Fruit fly (Drosophila melanogaster) whole organism, pupa: ENCODE results near the gene CG13675.

Experiments
- CG10348 ChIP-seq: fragments of 200-800 bp; sonication (Bioruptor generic); IDR thresholded peaks from 2 replicates; pipeline ENCODE4 v1.3.6; 2022; ENCODE audit warnings: missing biosample characterization, missing genetic modification characterization
- CG12605 ChIP-seq: fragments of 200-800 bp; sonication (Bioruptor generic); IDR thresholded peaks from 2 replicates; pipeline ENCODE4 v1.3.6; 2022; ENCODE audit warnings: missing biosample characterization, missing genetic modification characterization
- CG13204 ChIP-seq: fragments of 200-800 bp; sonication (Bioruptor generic); optimal IDR thresholded peaks from 2 replicates; lab custom pipeline; 2018; ENCODE audit warnings: missing biosample characterization, mild to moderate bottlenecking, missing genetic modification characterization, moderate library complexity
- CG14655 ChIP-seq: fragments of 200-800 bp; sonication (Bioruptor generic); optimal IDR thresholded peaks from 3 replicates; lab custom pipeline; 2017; ENCODE audit warnings: mild to moderate bottlenecking, missing biosample characterization, missing genetic modification reagents, missing genetic modification characterization
- CG15710 ChIP-seq: fragments of 200-800 bp; sonication (Bioruptor generic); optimal IDR thresholded peaks from 2 replicates; lab custom pipeline; 2018; ENCODE audit warnings: missing biosample characterization, mild to moderate bottlenecking, missing genetic modification characterization, moderate library complexity
- CG17806 ChIP-seq: fragments of 200-800 bp; sonication (Bioruptor generic); optimal IDR thresholded peaks from 2 replicates; lab custom pipeline; 2018; ENCODE audit warnings: missing biosample characterization, mild to moderate bottlenecking, missing genetic modification characterization, moderate library complexity
- CG32121 ChIP-seq: fragments of 200-800 bp; sonication (Bioruptor generic); IDR thresholded peaks from 2 replicates; pipeline ENCODE4 v1.3.6; 2022; ENCODE audit warnings: missing biosample characterization, missing genetic modification characterization
- CG34367 ChIP-seq: fragments of 200-800 bp; sonication (Bioruptor generic); optimal IDR thresholded peaks from 2 replicates; lab custom pipeline; 2018; ENCODE audit warnings: missing biosample characterization, mild to moderate bottlenecking, missing genetic modification characterization
- CG4496 ChIP-seq: fragments of 200-800 bp; sonication (Bioruptor generic); IDR thresholded peaks from 3 replicates; pipeline ENCODE4 v1.3.6; 2022; ENCODE audit warnings: missing biosample characterization, missing genetic modification characterization
- CG8159 ChIP-seq: fragments of 200-800 bp; sonication (Bioruptor generic); optimal IDR thresholded peaks from 3 replicates; lab custom pipeline; 2018; ENCODE audit warnings: missing biosample characterization, mild to moderate bottlenecking, missing genetic modification characterization, moderate library complexity
- CG8301 ChIP-seq: fragments of 200-800 bp; sonication (Bioruptor generic); optimal IDR thresholded peaks from 2 replicates; lab custom pipeline; 2018; ENCODE audit warnings: missing biosample characterization, mild to moderate bottlenecking, missing genetic modification characterization
- CG9948 ChIP-seq: fragments of 200-800 bp; sonication (Bioruptor generic); optimal IDR thresholded peaks from 2 replicates; lab custom pipeline; 2018; ENCODE audit warnings: missing biosample characterization, mild to moderate bottlenecking, missing genetic modification characterization, moderate library complexity
- D1 ChIP-seq: fragments of 200-800 bp; sonication (Bioruptor generic); optimal IDR thresholded peaks from 2 replicates; lab custom pipeline; 2018; ENCODE audit warnings: missing biosample characterization, mild to moderate bottlenecking, missing genetic modification characterization, moderate library complexity
- EcR ChIP-seq: fragments of 200-800 bp; sonication (Bioruptor generic); optimal IDR thresholded peaks from 3 replicates; lab custom pipeline; 2019; ENCODE audit warnings: missing biosample characterization, missing genetic modification characterization, mild to moderate bottlenecking, moderate library complexity, missing genetic modification reagents
- Ets98B ChIP-seq: fragments of 200-800 bp; sonication (Bioruptor generic); IDR thresholded peaks from 2 replicates; pipeline ENCODE4 v1.3.6; 2022; ENCODE audit warnings: missing biosample characterization, missing genetic modification characterization
- Pif1A ChIP-seq: fragments of 200-800 bp; sonication (Bioruptor generic); optimal IDR thresholded peaks from 3 replicates; lab custom pipeline; 2016; ENCODE audit warnings: missing biosample characterization, missing genetic modification characterization
- Pif1B ChIP-seq: fragments of 200-800 bp; sonication (Bioruptor generic); optimal IDR thresholded peaks from 3 replicates; lab custom pipeline; 2016; ENCODE audit warnings: missing biosample characterization, missing genetic modification characterization
- Snoo ChIP-seq: fragments of 200-800 bp; sonication (Bioruptor generic); optimal IDR thresholded peaks from 3 replicates; lab custom pipeline; 2017; ENCODE audit warnings: missing biosample characterization, mild to moderate bottlenecking, missing genetic modification characterization, inconsistent platforms
- fd96Ca ChIP-seq: fragments of 200-800 bp; sonication (Bioruptor generic); IDR thresholded peaks from 3 replicates; pipeline ENCODE4 v1.3.6; 2022; ENCODE audit warnings: missing biosample characterization, missing genetic modification characterization
- gl ChIP-seq: fragments of 200-800 bp; sonication (Bioruptor generic); optimal IDR thresholded peaks from 2 replicates; lab custom pipeline; 2018; ENCODE audit warnings: missing biosample characterization, mild to moderate bottlenecking, missing genetic modification characterization
- rn ChIP-seq: fragments of 200-800 bp; sonication (Bioruptor generic); IDR thresholded peaks from 2 replicates; pipeline ENCODE4 v1.3.6; 2022; ENCODE audit warnings: missing biosample characterization, missing genetic modification characterization

Gene CG13675

DNA sequence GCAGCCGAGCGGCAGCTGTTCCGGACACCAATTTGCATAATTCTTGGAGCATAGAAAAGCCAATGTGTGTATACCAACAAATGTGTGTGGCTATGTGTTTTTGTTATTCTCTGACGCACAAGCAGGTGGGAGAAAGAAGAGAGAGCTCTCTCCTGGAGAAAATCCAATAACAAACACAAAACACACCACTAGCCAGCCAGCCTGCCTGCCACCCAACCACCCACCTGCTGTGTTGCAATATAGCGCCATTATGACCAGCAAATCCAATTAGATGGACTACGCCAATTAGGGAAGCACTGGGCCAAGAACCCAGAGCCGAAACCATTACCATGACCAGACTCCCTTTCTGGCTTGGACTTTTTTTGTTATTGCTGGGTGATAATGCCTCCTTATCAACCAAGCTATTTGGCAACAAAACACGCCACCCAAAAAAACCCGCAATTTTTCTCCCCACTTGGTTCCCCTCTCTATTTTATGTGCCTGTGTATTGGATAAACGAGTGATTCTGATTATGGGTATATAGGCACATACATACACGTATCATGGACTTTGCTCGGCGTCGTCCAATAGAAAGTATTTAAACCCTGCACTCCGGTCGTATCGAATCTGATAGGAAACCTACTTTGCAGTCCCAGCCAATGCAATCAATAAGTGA lies 36.8 kb downstream of the CG13675 start:
- TF ChIP-seq fd96Ca (GFP tag; lab: Robert Waterston, UW): 0 out of 3 replicates have a peak, but pooled peaks have one; percentile 34
- no peak for TF ChIP-seq CG12605 (GFP tag; lab: Robert Waterston, UW)
- no peak for TF ChIP-seq CG9948 (tag; lab: Kevin White, UChicago)
- TF ChIP-seq CG32121 (GFP tag; lab: Robert Waterston, UW): no peak
- TF ChIP-seq Pif1B (GFP tag; lab: Kevin White, UChicago): no peak
- no peak for TF ChIP-seq EcR (GFP tag; lab: Kevin White, UChicago)
- TF ChIP-seq D1 (tag; lab: Kevin White, UChicago): no peak
- no peak for TF ChIP-seq CG15710 (tag; lab: Kevin White, UChicago)
- TF ChIP-seq CG13204 (GFP tag; lab: Kevin White, UChicago): no peak
- no peak for TF ChIP-seq Ets98B (GFP tag; lab: Robert Waterston, UW)
- TF ChIP-seq Snoo (tag; lab: Kevin White, UChicago): no peak
- TF ChIP-seq gl: peak; percentile 34
- no peak for TF ChIP-seq CG17806 (tag; lab: Kevin White, UChicago)
- peak; percentile 6 for TF ChIP-seq CG8301
- TF ChIP-seq CG4496 (GFP tag; lab: Robert Waterston, UW): 0 out of 3 replicates have a peak, but pooled peaks have one; percentile 33

DNA sequence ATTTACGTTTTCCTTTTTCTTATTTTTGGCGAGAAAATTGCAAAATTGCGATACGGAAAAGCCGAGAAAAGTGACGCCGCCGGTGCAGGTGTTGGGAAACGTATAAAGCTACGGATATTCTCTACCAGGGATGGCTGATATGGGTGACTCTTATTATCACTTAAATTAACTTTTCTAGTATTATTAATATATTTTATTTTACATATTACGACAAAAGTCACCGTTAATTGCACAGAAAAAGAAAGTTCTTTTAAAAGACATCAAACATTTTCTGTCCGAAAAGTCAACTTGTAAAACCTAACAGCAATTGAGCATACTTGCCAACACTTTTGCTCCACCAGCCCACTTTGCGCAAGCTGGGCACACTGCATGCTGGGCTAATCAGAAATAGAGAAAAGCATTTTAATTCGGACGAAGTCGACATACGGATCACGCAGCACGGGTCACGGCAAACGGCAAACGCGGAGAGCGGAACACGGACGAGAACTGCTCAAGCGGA lies 37.6 kb downstream of the CG13675 start, which contains the start of the genes Cds and Uba2:
Gene Cds (plus strand): TSS at position 51 of the 499 bp plus-strand sequence.
Gene Uba2 (minus strand): TSS at position 107 of the 499 bp plus-strand sequence.
- TF ChIP-seq CG12605 (GFP tag; lab: Robert Waterston, UW) (peak; percentile 72), Pif1A (GFP tag; lab: Kevin White, UChicago) (no peak), Pif1B (GFP tag; lab: Kevin White, UChicago) (peak; percentile 80), CG17806 (tag; lab: Kevin White, UChicago) (peak; percentile 77), CG13204 (GFP tag; lab: Kevin White, UChicago) (no peak), Snoo (tag; lab: Kevin White, UChicago) (peak; percentile 85), CG15710 (tag; lab: Kevin White, UChicago) (peak; percentile 85), CG34367 (tag; lab: Kevin White, UChicago) (peak; percentile 69), fd96Ca (GFP tag; lab: Robert Waterston, UW) (peak; percentile 90), CG14655 (GFP tag; lab: Kevin White, UChicago) (no peak), D1 (tag; lab: Kevin White, UChicago) (no peak), CG8159 (tag; lab: Kevin White, UChicago) (peak; percentile 97), CG4496 (GFP tag; lab: Robert Waterston, UW) (peak; percentile 90), EcR (GFP tag; lab: Kevin White, UChicago) (peak; percentile 14), rn (GFP tag; lab: Robert Waterston, UW) (peak; percentile 81), CG32121 (GFP tag; lab: Robert Waterston, UW) (peak; percentile 92), Ets98B (GFP tag; lab: Robert Waterston, UW) (peak; percentile 90), gl (peak; percentile 40), CG8301 (peak; percentile 74), CG10348 (GFP tag; lab: Robert Waterston, UW) (peak; percentile 75), CG9948 (tag; lab: Kevin White, UChicago) (peak; percentile 75)

DNA sequence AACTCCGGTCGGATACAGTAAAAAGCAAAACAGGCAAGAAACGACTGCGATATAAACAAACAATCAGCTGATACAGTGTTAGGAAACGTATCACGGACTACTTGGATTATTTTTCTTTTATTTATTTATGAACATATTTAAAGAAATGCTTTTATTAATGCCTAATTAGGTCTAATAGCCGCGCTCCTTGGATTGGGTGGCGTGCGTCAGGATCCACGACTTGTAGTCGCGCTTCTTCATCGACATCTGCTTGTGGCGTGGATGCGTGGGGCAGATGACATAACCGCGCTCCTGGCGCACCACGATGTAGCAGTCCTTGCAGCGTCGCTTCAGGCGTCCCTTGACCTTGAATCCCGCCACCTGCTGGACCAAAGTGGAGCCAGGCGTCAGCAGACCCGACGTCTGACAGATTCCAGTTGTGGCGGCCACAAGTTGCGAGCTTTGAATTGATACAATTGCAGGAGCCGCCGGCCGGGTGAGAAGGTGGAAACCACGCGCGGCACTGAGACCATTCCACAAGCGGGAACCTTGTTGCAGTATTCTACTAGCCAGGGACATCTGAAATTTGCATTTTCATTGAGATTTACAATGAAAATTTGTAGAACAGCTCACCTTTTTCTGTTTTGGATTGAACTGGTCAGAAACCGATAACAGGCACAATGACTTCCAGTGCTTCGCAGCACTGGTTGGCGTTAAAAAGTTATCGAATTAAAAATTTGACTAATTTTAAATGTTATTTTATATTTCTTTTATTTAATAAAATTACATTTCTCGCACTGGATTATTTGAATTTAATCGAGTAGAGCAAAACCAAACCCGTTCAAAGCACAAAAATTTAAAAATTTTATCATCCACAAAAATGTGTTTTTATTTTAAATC lies 40.6 kb downstream of the CG13675 start, which contains the start of the genes CG7550 and mRpL36:
Gene CG7550 (minus strand): TSS at position 51 of the 879 bp plus-strand sequence.
Gene mRpL36 (minus strand): TSS at position 652 of the 879 bp plus-strand sequence.
- TF ChIP-seq gl: no peak
- no peak for TF ChIP-seq Pif1B (GFP tag; lab: Kevin White, UChicago)
- no peak for TF ChIP-seq CG14655 (GFP tag; lab: Kevin White, UChicago)
- TF ChIP-seq EcR (GFP tag; lab: Kevin White, UChicago): no peak
- no peak for TF ChIP-seq Ets98B (GFP tag; lab: Robert Waterston, UW)
- TF ChIP-seq rn (GFP tag; lab: Robert Waterston, UW): no peak
- no peak for TF ChIP-seq CG17806 (tag; lab: Kevin White, UChicago)
- no peak for TF ChIP-seq CG34367 (tag; lab: Kevin White, UChicago)
- TF ChIP-seq Snoo (tag; lab: Kevin White, UChicago): no peak
- no peak for TF ChIP-seq D1 (tag; lab: Kevin White, UChicago)
- TF ChIP-seq CG13204 (GFP tag; lab: Kevin White, UChicago): no peak
- TF ChIP-seq CG8159 (tag; lab: Kevin White, UChicago): no peak
- no peak for TF ChIP-seq CG9948 (tag; lab: Kevin White, UChicago)
- no peak for TF ChIP-seq CG15710 (tag; lab: Kevin White, UChicago)
- TF ChIP-seq CG10348 (GFP tag; lab: Robert Waterston, UW): no peak
- TF ChIP-seq Pif1A (GFP tag; lab: Kevin White, UChicago): no peak
- no peak for TF ChIP-seq fd96Ca (GFP tag; lab: Robert Waterston, UW)
- TF ChIP-seq CG32121 (GFP tag; lab: Robert Waterston, UW): no peak

DNA sequence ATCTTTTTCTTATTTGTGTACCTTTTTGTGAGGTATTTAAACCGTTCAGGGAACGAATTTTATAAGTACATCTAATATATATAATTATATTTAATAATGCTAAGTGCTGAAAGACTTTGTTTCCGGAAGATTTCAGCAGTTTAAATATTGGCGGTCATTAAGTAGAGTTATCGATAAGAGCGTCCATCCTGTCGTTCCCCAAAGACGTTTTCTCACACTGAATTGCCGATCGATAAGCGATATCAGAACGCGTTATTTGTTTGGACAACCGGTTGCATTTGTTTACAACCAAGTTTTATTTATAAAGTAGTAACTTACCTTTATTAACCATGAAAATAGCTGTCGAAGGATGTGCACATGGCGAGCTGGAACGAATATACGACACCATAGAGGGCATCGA lies 43.7 kb downstream of the CG13675 start, which contains the start of gene ldbr:
Gene ldbr (plus strand): TSS at position 238 of the 400 bp plus-strand sequence.
- TF ChIP-seq Snoo (tag; lab: Kevin White, UChicago) (peak; percentile 12), Pif1A (GFP tag; lab: Kevin White, UChicago) (no peak)
- TF ChIP-seq, all 21 proteins: peak for 1
